Worm (Caenorhabditis elegans) whole organism, L4 larva: Measurements from ENCODE around the gene rps-0.

Experiments
- F44E2.7 ChIP-seq: fragments of 200-800 bp; sonication (Bioruptor generic); IDR thresholded peaks from 2 replicates; pipeline ENCODE4 v2.1.2; 2022; ENCODE audit warnings: missing genetic modification characterization, missing compliant biosample characterization
- R02D3.7 ChIP-seq: fragments of 150-350 bp; sonication (generic microtip); optimal IDR thresholded peaks from 3 replicates; lab custom pipeline; 2014; ENCODE audit warnings: missing biosample characterization, missing genetic modification characterization
- T20F7.1 ChIP-seq: fragments of 200-800 bp; sonication (Bioruptor generic); optimal IDR thresholded peaks from 2 replicates; lab custom pipeline; 2018; ENCODE audit warnings: mild to moderate bottlenecking, missing genetic modification characterization, missing compliant biosample characterization
- Y48G9A.11 ChIP-seq: fragments of 200-800 bp; sonication (Bioruptor generic); IDR thresholded peaks from 2 replicates; pipeline ENCODE4 v1.3.6; 2022; ENCODE audit warnings: missing genetic modification reagents, missing genetic modification characterization, missing compliant biosample characterization
- ZK337.2 ChIP-seq: fragments of 200-800 bp; sonication (Bioruptor generic); IDR thresholded peaks from 2 replicates; pipeline ENCODE4 v1.3.6; 2022; ENCODE audit warnings: missing genetic modification reagents, missing genetic modification characterization, missing compliant biosample characterization
- attf-4 ChIP-seq: sonication (generic microtip); optimal IDR thresholded peaks from 3 replicates; lab custom pipeline; 2017; ENCODE audit warnings: missing biosample characterization, missing genetic modification characterization
- ceh-20 ChIP-seq: fragments of 200-800 bp; sonication (Bioruptor generic); IDR thresholded peaks from 2 replicates; pipeline ENCODE4 v1.3.6; 2022; ENCODE audit warnings: missing genetic modification reagents, missing genetic modification characterization, missing compliant biosample characterization
- ceh-28 ChIP-seq: fragments of 150-350 bp; optimal IDR thresholded peaks from 2 replicates; lab custom pipeline; 2014; ENCODE audit warnings: missing biosample characterization, missing genetic modification reagents, missing genetic modification characterization
- ceh-32 ChIP-seq: sonication (generic microtip); optimal IDR thresholded peaks from 2 replicates; lab custom pipeline; 2016; ENCODE audit warnings: mild to moderate bottlenecking, missing genetic modification characterization, missing compliant biosample characterization; ENCODE audit not compliant: poor library complexity
- ceh-62 ChIP-seq: sonication (generic microtip); optimal IDR thresholded peaks from 2 replicates; lab custom pipeline; 2017; ENCODE audit warnings: missing biosample characterization, missing genetic modification characterization
- ceh-82 ChIP-seq: sonication (generic microtip); optimal IDR thresholded peaks from 2 replicates; lab custom pipeline; 2017; ENCODE audit warnings: missing biosample characterization, missing genetic modification characterization
- ces-1 ChIP-seq: fragments of 150-350 bp; sonication (generic microtip); optimal IDR thresholded peaks from 4 replicates; lab custom pipeline; 2014; ENCODE audit warnings: missing biosample characterization, missing genetic modification reagents, missing genetic modification characterization
- daf-19 ChIP-seq: fragments of 200-800 bp; sonication (Bioruptor generic); conservative IDR thresholded peaks from 2 replicates; pipeline ENCODE4 v1.3.6; 2022; ENCODE audit warnings: missing genetic modification characterization, missing compliant biosample characterization
- daf-8 ChIP-seq: fragments of 200-800 bp; sonication (Bioruptor generic); IDR thresholded peaks from 2 replicates; pipeline ENCODE4 v1.3.6; 2022; ENCODE audit warnings: missing genetic modification characterization, missing compliant biosample characterization
- dmd-8 ChIP-seq: fragments of 200-800 bp; sonication (Bioruptor generic); IDR thresholded peaks from 2 replicates; pipeline ENCODE4 v1.3.6; 2022; ENCODE audit warnings: missing genetic modification characterization, missing compliant biosample characterization
- dmd-9 ChIP-seq: fragments of 200-800 bp; sonication (Bioruptor generic); IDR thresholded peaks from 2 replicates; pipeline ENCODE4 v1.3.6; 2022; ENCODE audit warnings: missing genetic modification reagents, missing genetic modification characterization, missing compliant biosample characterization
- duxl-1 ChIP-seq: sonication (generic microtip); optimal IDR thresholded peaks from 2 replicates; lab custom pipeline; 2016; ENCODE audit warnings: mild to moderate bottlenecking, missing genetic modification characterization, moderate library complexity, missing compliant biosample characterization; ENCODE audit not compliant: poor library complexity
- fkh-10 ChIP-seq: fragments of 150-350 bp; optimal IDR thresholded peaks from 2 replicates; lab custom pipeline; 2014; ENCODE audit warnings: missing biosample characterization, missing genetic modification reagents, missing genetic modification characterization
- hlh-11 ChIP-seq: fragments of 200-800 bp; sonication (Bioruptor generic); optimal IDR thresholded peaks from 2 replicates; lab custom pipeline; 2018; ENCODE audit warnings: mild to moderate bottlenecking, missing genetic modification characterization, missing compliant biosample characterization
- hlh-30 ChIP-seq: sonication (generic microtip); optimal IDR thresholded peaks from 2 replicates; lab custom pipeline; 2017; ENCODE audit warnings: antibody characterized with exemption, mild to moderate bottlenecking, missing genetic modification characterization, missing compliant biosample characterization; ENCODE audit not compliant: insufficient read depth
- jun-1 ChIP-seq: fragments of 150-350 bp; optimal IDR thresholded peaks from 2 replicates; lab custom pipeline; 2014; ENCODE audit warnings: missing biosample characterization, missing genetic modification reagents, missing genetic modification characterization
- lin-1 ChIP-seq: fragments of 200-800 bp; sonication (Bioruptor generic); IDR thresholded peaks from 2 replicates; pipeline ENCODE4 v1.3.6; 2022; ENCODE audit warnings: missing genetic modification reagents, missing genetic modification characterization, missing compliant biosample characterization
- lin-15B ChIP-seq: fragments of 150-350 bp; sonication (generic microtip); optimal IDR thresholded peaks from 3 replicates; lab custom pipeline; 2014; ENCODE audit warnings: missing biosample characterization, missing genetic modification characterization
- lin-38 ChIP-seq: fragments of 200-800 bp; sonication (Bioruptor generic); IDR thresholded peaks from 2 replicates; pipeline ENCODE4 v1.3.6; 2022; ENCODE audit warnings: missing genetic modification reagents, missing genetic modification characterization, missing compliant biosample characterization
- lir-3 ChIP-seq: sonication (generic microtip); optimal IDR thresholded peaks from 2 replicates; lab custom pipeline; 2016; ENCODE audit warnings: mild to moderate bottlenecking, missing genetic modification characterization, missing compliant biosample characterization
- mdl-1 ChIP-seq, 2 experiments: fragments of 150-350 bp in 1 of 2; sonication (generic microtip) in 1 of 2; optimal IDR thresholded peaks; 2 replicates each; lab custom pipeline; 2014 to 2017; ENCODE audit warnings: missing biosample characterization in 2 of 2, missing genetic modification characterization in 2 of 2
- nhr-11 ChIP-seq: fragments of 150-350 bp; optimal IDR thresholded peaks from 2 replicates; lab custom pipeline; 2014; ENCODE audit warnings: missing biosample characterization, missing genetic modification characterization
- nhr-42 ChIP-seq: fragments of 200-800 bp; sonication (Bioruptor generic); IDR thresholded peaks from 2 replicates; pipeline ENCODE4 v1.3.6; 2022; ENCODE audit warnings: missing genetic modification characterization, missing compliant biosample characterization
- pha-4 ChIP-seq, 2 experiments: fragments of 150-350 bp in 1 of 2; fragments of 200-800 bp in 1 of 2; sonication (Bioruptor generic) in 1 of 2; IDR thresholded peaks in 1 of 2; optimal IDR thresholded peaks in 1 of 2; 2 replicates each; pipeline versions ENCODE4 v1.3.6 to Lab custom; 2014 to 2022; ENCODE audit warnings: missing genetic modification characterization in 2 of 2, missing genetic modification reagents in 2 of 2, missing biosample characterization in 1 of 2, missing compliant biosample characterization in 1 of 2
- saeg-2 ChIP-seq: fragments of 200-800 bp; sonication (Bioruptor generic); IDR thresholded peaks from 2 replicates; pipeline ENCODE4 v1.3.6; 2022; ENCODE audit warnings: missing genetic modification reagents, missing genetic modification characterization, missing compliant biosample characterization
- spr-1 ChIP-seq: sonication (generic microtip); optimal IDR thresholded peaks from 2 replicates; lab custom pipeline; 2016; ENCODE audit warnings: mild to moderate bottlenecking, missing genetic modification characterization, missing compliant biosample characterization
- spr-3 ChIP-seq: fragments of 200-800 bp; sonication (Bioruptor generic); optimal IDR thresholded peaks from 2 replicates; lab custom pipeline; 2018; ENCODE audit warnings: mild to moderate bottlenecking, missing genetic modification characterization, missing compliant biosample characterization
- tag-97 ChIP-seq: fragments of 200-800 bp; sonication (Bioruptor generic); IDR thresholded peaks from 2 replicates; pipeline ENCODE4 v1.3.6; 2022; ENCODE audit warnings: missing genetic modification characterization, missing compliant biosample characterization
- tra-1 ChIP-seq: fragments of 200-800 bp; sonication (Bioruptor generic); IDR thresholded peaks from 2 replicates; pipeline ENCODE4 v1.3.6; 2022; ENCODE audit warnings: missing genetic modification reagents, missing genetic modification characterization, missing compliant biosample characterization
- unc-130 ChIP-seq: sonication (generic microtip); optimal IDR thresholded peaks from 2 replicates; lab custom pipeline; 2016; ENCODE audit warnings: missing genetic modification reagents, missing genetic modification characterization, missing compliant biosample characterization
- unc-39 ChIP-seq: sonication (generic microtip); optimal IDR thresholded peaks from 2 replicates; lab custom pipeline; 2017; ENCODE audit warnings: missing biosample characterization, missing genetic modification characterization
- vab-7 ChIP-seq: fragments of 200-800 bp; sonication (Bioruptor generic); IDR thresholded peaks from 2 replicates; pipeline ENCODE4 v1.3.6; 2022; ENCODE audit warnings: missing genetic modification reagents, missing genetic modification characterization, missing compliant biosample characterization
- zag-1 ChIP-seq: fragments of 150-350 bp; optimal IDR thresholded peaks from 2 replicates; lab custom pipeline; 2014; ENCODE audit warnings: missing biosample characterization, missing genetic modification characterization
- zfp-2 ChIP-seq: sonication (generic microtip); optimal IDR thresholded peaks from 2 replicates; lab custom pipeline; 2016; ENCODE audit warnings: mild to moderate bottlenecking, missing genetic modification characterization, missing compliant biosample characterization
- zip-2 ChIP-seq: fragments of 150-350 bp; optimal IDR thresholded peaks from 2 replicates; lab custom pipeline; 2014; ENCODE audit warnings: missing biosample characterization, missing genetic modification characterization
- ztf-11 ChIP-seq: fragments of 150-350 bp; optimal IDR thresholded peaks from 2 replicates; lab custom pipeline; 2014; ENCODE audit warnings: missing biosample characterization, missing genetic modification characterization
- ztf-7 ChIP-seq: fragments of 150-350 bp; optimal IDR thresholded peaks from 2 replicates; lab custom pipeline; 2014; ENCODE audit warnings: missing biosample characterization, missing genetic modification characterization

The rps-0 gene

DNA sequence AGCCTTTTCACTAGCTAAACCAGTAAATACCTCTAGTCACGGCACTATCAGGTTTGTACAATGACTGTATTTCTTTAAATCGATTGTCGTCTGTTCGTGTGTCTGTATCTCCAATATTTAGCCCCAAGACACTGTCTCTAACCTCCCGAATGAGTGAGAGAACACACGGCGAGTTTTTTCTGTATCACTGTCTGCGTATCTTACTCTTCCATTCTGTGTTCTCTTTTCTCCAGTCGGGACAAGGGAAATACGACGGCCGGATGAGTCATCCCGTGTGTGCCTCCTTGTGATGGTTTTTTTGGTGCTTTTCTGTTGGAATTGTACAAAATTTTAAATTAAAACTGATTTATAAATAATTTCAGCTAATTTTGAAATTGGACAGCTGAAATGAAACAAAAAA, 42.2 kb upstream of the rps-0 start (continued):
- no peak for TF ChIP-seq tag-97 (GFP tag; lab: Robert Waterston, UW)
- TF ChIP-seq ztf-7 (tag; lab: Kevin White, UChicago): peak; percentile 25
- no peak; the same call in 1 of the 2 replicates for TF ChIP-seq dmd-9 (GFP tag; lab: Robert Waterston, UW)
- TF ChIP-seq lir-3 (tag; lab: Kevin White, UChicago): no peak
- TF ChIP-seq ceh-62: no peak
- 0 out of 2 replicates have a peak, but pooled peaks have one; percentile 50 for TF ChIP-seq pha-4 (GFP tag; IDR thresholded peaks at IDR 0.05; lab: Robert Waterston, UW)
- peak; percentile 64 for TF ChIP-seq pha-4 (tag; optimal IDR thresholded peaks at IDR 0.05; lab: Kevin White, UChicago)
- TF ChIP-seq vab-7 (GFP tag; lab: Robert Waterston, UW): no peak
- TF ChIP-seq spr-1: peak; percentile 1
- 0 out of 2 replicates have a peak, but pooled peaks have one; percentile 35 for TF ChIP-seq lin-1 (GFP tag; lab: Robert Waterston, UW)
- no peak for TF ChIP-seq ztf-11 (tag; lab: Kevin White, UChicago)
- TF ChIP-seq zag-1 (tag; lab: Kevin White, UChicago): no peak
- peak; percentile 6 for TF ChIP-seq ceh-28
- no peak for TF ChIP-seq spr-3 (GFP tag; lab: Kevin White, UChicago)
- TF ChIP-seq nhr-11 (tag; lab: Kevin White, UChicago): peak; percentile 13
- TF ChIP-seq tra-1 (GFP tag; lab: Robert Waterston, UW): no peak
- TF ChIP-seq Y48G9A.11 (GFP tag; lab: Robert Waterston, UW): no peak
- TF ChIP-seq hlh-30: peak; percentile 94
- no peak for TF ChIP-seq nhr-42 (GFP tag; lab: Robert Waterston, UW)
- TF ChIP-seq zip-2 (tag; lab: Kevin White, UChicago): no peak
- no peak for TF ChIP-seq ceh-82 (tag; lab: Kevin White, UChicago)
- peak; percentile 60 for TF ChIP-seq lin-38 (GFP tag; lab: Robert Waterston, UW)
- peak; percentile 93 for TF ChIP-seq hlh-11 (tag; lab: Kevin White, UChicago)
- TF ChIP-seq jun-1 (tag; lab: Kevin White, UChicago): peak; percentile 79
- TF ChIP-seq ceh-20 (GFP tag; lab: Robert Waterston, UW): no peak
- TF ChIP-seq zfp-2 (tag; lab: Kevin White, UChicago): no peak
- TF ChIP-seq daf-8 (GFP tag; lab: Robert Waterston, UW): no peak
- no peak for TF ChIP-seq lin-15B (tag; lab: Kevin White, UChicago)
- 0 out of 2 replicates have a peak, but pooled peaks have one; percentile 39 for TF ChIP-seq daf-19
- no peak for TF ChIP-seq T20F7.1 (GFP tag; lab: Kevin White, UChicago)
- TF ChIP-seq ZK337.2 (GFP tag; lab: Robert Waterston, UW): no peak
- TF ChIP-seq duxl-1 (tag; lab: Kevin White, UChicago): peak; percentile 48
- TF ChIP-seq F44E2.7: no peak
- TF ChIP-seq R02D3.7 (tag; lab: Kevin White, UChicago): no peak
- no peak for TF ChIP-seq saeg-2 (GFP tag; lab: Robert Waterston, UW)
- no peak for TF ChIP-seq unc-130 (GFP tag; lab: Kevin White, UChicago)
- peak in 1 of 2 experiments; percentile 70 for TF ChIP-seq mdl-1 (tag; optimal IDR thresholded peaks at IDR 0.05; lab: Kevin White, UChicago)
- no peak for TF ChIP-seq ceh-32
- no peak for TF ChIP-seq unc-39
- TF ChIP-seq dmd-8 (GFP tag; lab: Robert Waterston, UW): no peak
- TF ChIP-seq attf-4 (tag; lab: Kevin White, UChicago): no peak
- TF ChIP-seq, all 104 proteins: peak for 42

DNA sequence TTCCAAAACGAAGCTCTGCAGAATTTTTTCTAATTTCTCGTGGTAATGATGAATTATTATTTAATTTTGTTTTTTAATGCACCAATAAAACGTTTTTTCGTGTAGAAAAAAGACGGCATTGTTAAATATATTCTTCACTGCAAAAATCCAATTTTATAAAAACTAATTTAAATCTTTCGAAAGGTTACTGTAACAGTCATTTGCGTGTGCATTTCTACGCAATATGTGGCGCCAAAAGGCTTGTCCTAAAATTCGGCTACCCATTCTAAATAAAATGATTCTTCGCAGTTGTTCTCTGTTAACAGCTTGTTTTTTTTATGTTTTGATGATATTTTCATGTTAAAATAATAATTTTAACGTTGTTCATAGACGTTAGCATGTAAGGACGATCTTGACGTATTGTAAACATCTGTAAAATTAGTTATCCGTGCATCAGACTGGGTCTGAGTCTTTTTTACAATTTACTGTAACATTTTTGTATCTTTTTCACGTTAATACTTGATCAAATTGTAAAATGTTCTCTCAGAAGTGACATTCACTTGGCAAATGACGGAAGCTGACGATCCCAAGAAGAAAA, 38.8 kb upstream of the rps-0 start, which contains the start of gene mip-1:
mip-1 (plus strand) TSS at position 527 of the 577 bp plus-strand sequence.
- TF ChIP-seq dmd-8 (GFP tag; lab: Robert Waterston, UW): no peak
- no peak for TF ChIP-seq ceh-32
- 0 out of 2 replicates have a peak, but pooled peaks have one; percentile 25 for TF ChIP-seq lin-38 (GFP tag; lab: Robert Waterston, UW)
- no peak for TF ChIP-seq ceh-20 (GFP tag; lab: Robert Waterston, UW)
- peak; percentile 40 for TF ChIP-seq unc-130 (GFP tag; lab: Kevin White, UChicago)
- no peak for TF ChIP-seq ces-1
- TF ChIP-seq ztf-7 (tag; lab: Kevin White, UChicago): no peak
- TF ChIP-seq fkh-10 (GFP tag; lab: Kevin White, UChicago): no peak
- no peak for TF ChIP-seq zag-1 (tag; lab: Kevin White, UChicago)
